Worm (Caenorhabditis elegans) whole organism, L4/young adult: ENCODE measurements around the gene F21C10.11.

ENCODE experiments used
- dao-5 ChIP-seq: sonication (generic microtip); optimal IDR thresholded peaks from 2 replicates; lab custom pipeline; 2016; ENCODE audit warnings: missing genotype, missing genetic modification characterization, moderate library complexity, missing compliant biosample characterization
- him-1 ChIP-seq: sonication (generic microtip); optimal IDR thresholded peaks from 2 replicates; lab custom pipeline; 2016; ENCODE audit warnings: missing genotype, missing genetic modification reagents, missing genetic modification characterization, missing compliant biosample characterization

DNA sequence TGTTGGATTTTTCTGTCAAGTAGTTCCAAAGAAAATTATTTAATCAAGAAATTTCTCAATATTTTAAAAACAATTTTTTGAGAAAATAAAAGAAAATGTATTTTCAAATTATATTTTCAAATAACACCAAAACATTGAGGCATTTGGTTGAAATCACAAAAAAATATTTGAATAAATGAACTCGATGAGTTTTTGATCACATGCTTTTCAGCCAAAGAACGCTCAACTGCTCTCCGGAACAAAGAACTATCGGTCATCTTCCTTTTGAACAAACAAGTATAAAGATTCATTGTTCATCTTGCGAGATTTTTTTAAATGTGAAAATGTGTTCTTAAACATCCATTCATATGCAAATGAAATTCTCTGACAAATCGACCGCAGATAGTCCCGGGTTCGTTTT lies 28.3 kb upstream of the F21C10.11 start:
- TF ChIP-seq him-1 (tag; lab: Kevin White, UChicago) (no peak), dao-5 (no peak)
